Fruit fly (Drosophila melanogaster) Kc167 (cell line): Measurements from ENCODE around the gene Edc3.

Source experiments
- Sin3A ChIP-seq: fragments of >200 bp; optimal IDR thresholded peaks from 2 replicates; lab custom pipeline; 2018; ENCODE audit warnings: missing external identifiers
- h ChIP-seq: fragments of >200 bp; optimal IDR thresholded peaks from 3 replicates; lab custom pipeline; 2018; ENCODE audit warnings: missing external identifiers
- insv ChIP-seq: fragments of >200 bp; optimal IDR thresholded peaks from 3 replicates; lab custom pipeline; 2018; ENCODE audit warnings: missing external identifiers

DNA sequence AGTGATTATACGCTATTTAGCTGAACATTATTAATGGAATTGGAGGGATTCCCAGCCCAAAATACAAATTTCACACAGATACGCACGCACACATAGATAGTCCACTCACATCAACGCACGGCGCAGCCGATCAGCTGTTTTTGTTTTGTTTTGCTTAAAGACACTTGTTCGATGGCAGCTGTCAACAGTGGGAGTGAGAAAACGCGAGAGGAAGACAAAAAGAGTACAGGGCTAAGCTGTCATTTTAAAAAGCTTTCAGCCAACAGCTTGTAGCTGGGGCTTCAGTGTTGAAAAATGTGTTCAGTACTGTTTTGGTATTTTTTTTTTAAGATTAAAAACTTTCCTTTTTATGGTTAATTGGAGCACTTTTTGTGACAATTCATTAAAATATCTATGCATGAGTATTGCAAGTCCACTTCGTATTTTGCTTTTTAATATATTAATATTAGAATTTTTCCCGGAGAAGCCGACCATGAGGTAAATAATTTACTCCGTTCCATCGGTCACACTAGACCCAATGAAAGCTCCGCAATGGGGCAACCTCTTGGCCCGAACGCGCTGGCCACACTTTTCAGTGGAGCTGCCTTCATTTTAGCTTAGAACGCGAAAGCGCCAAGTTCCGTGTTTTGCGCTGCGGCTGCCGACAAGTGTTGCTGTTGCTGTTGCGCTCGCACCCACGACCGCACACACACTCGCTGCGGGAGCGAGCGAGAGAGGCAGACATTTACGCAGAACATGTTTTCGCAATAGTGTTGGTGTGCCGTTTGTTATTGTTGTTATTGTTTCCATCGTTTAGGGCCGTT lies 3.4 kb upstream of the Edc3 start:
- TF ChIP-seq Sin3A (no peak), h (lab: Kevin White, UChicago) (no peak), insv (lab: Kevin White, UChicago) (no peak)
